Fruit fly (Drosophila melanogaster): ENCODE measurements around the gene Dnali1.

Dnali1 gene

DNA sequence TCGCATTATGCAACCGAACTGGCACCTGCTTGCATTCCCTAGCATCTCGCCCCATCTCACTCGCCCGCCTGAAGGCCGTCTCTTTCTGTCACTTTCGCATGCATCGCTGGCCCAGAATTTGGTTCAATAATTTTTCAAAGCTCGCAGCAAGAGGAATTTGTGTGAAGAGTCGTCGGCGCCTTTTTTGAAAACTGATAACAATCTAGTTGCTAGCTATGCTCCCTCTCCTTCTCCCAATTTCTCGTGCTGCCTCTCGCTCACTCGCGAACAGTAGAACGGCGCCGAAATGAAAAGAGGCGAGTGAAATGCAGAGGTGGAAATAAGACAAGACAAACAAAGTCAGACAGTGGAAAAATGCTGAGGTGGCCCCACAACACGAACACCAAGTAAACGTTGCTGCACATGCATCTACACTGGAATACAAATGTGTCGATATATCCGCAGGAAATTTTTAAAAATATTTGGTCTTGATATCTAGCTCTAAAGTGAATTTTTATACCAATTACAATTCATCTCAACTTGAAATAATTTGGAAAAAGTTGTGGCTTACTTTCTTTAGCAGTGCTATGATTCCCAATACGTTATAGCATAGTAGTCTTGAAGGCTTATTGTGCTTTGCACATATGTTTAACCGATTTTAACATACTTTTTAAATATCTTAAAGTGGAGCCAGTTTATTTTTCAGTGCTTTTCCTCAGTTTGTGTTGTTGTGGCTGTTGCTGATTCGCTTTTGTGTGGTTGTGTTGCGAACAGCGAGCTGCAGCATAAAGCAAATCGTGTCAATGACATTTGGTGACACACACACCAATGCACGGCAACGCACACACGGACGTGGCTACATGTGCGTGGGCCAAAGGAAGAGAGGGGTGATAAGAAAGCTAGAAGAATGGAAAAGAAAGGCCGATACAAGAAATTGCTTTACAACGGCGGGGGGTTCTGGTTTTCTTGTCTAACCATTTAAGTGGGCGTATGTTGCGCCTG, 41.9 kb downstream of the Dnali1 start (continued):
- no peak for TF ChIP-seq CG31224 (GFP tag; IDR thresholded peaks at IDR 0.05)
- TF ChIP-seq CG13296 (GFP tag; optimal IDR thresholded peaks at IDR 0.05): no peak
- TF ChIP-seq CG18764 (GFP tag; optimal IDR thresholded peaks at IDR 0.05): peak; percentile 58
- TF ChIP-seq CG4424 (GFP tag; optimal IDR thresholded peaks at IDR 0.05): peak; percentile 86
- TF ChIP-seq nom (GFP tag; optimal IDR thresholded peaks at IDR 0.05): peak; percentile 44
- TF ChIP-seq CG8388 (GFP tag; optimal IDR thresholded peaks at IDR 0.05): peak; percentile 91
- TF ChIP-seq CG6254 (GFP tag; optimal IDR thresholded peaks at IDR 0.05): peak; percentile 90
- TF ChIP-seq sens (GFP tag): peak; percentile 98
- peak; percentile 47; the same call in 1 of the 2 replicates for TF ChIP-seq CG5953 (GFP tag; IDR thresholded peaks at IDR 0.05)
- TF ChIP-seq CG11560 (tag; IDR thresholded peaks at IDR 0.05): no peak
- TF ChIP-seq hth (optimal IDR thresholded peaks at IDR 0.05): no peak
- peak; percentile 12 for TF ChIP-seq lab (GFP tag; optimal IDR thresholded peaks at IDR 0.05)
- TF ChIP-seq CG16863 (GFP tag; optimal IDR thresholded peaks at IDR 0.05): peak; percentile 80
- TF ChIP-seq CG14667 (GFP tag; IDR thresholded peaks at IDR 0.05): no peak
- peak; percentile 28 for TF ChIP-seq cwo (GFP tag; optimal IDR thresholded peaks at IDR 0.05)
- no peak for TF ChIP-seq Tbp (GFP tag; optimal IDR thresholded peaks at IDR 0.05)
- no peak for TF ChIP-seq CG1832 (GFP tag; optimal IDR thresholded peaks at IDR 0.05)
- peak; percentile 51; the same call in 1 of the 2 replicates for TF ChIP-seq sens-2 (GFP tag; IDR thresholded peaks at IDR 0.05)
- TF ChIP-seq az2 (GFP tag; optimal IDR thresholded peaks at IDR 0.05): peak; percentile 88
- peak in 1 of 2 experiments; percentile 77 for TF ChIP-seq Hr51 (GFP tag; optimal IDR thresholded peaks at IDR 0.05)
- TF ChIP-seq pum (GFP tag; optimal IDR thresholded peaks at IDR 0.05): peak; percentile 82
- TF ChIP-seq sqz (GFP tag; optimal IDR thresholded peaks at IDR 0.05): peak; percentile 78
- TF ChIP-seq CG10654 (GFP tag; optimal IDR thresholded peaks at IDR 0.05): peak; percentile 62
- TF ChIP-seq Lim3 (GFP tag; IDR thresholded peaks at IDR 0.05): no peak
- peak; percentile 30 for TF ChIP-seq CG10274 (GFP tag; optimal IDR thresholded peaks at IDR 0.05)
- no peak for TF ChIP-seq Dbx (GFP tag; IDR thresholded peaks at IDR 0.05)
- TF ChIP-seq gro (GFP tag; optimal IDR thresholded peaks at IDR 0.05): no peak
- peak; percentile 34 for TF ChIP-seq CG12155 (GFP tag; optimal IDR thresholded peaks at IDR 0.05)
- peak; percentile 83 for TF ChIP-seq CG17359 (tag; optimal IDR thresholded peaks at IDR 0.05)
- no peak for TF ChIP-seq CG9932 (GFP tag; IDR thresholded peaks at IDR 0.05)
- TF ChIP-seq CG10959 (GFP tag; IDR thresholded peaks at IDR 0.05): no peak
- no peak for TF ChIP-seq CG42726 (GFP tag; IDR thresholded peaks at IDR 0.05; ENCODE audit: partially characterized antibody)
- no peak for TF ChIP-seq Atf6 (GFP tag; IDR thresholded peaks at IDR 0.05)
- no peak for TF ChIP-seq sna (GFP tag; IDR thresholded peaks at IDR 0.05; ENCODE audit: partially characterized antibody)
- TF ChIP-seq tin (GFP tag; optimal IDR thresholded peaks at IDR 0.05): peak; percentile 67
- peak; percentile 88 for TF ChIP-seq croc (GFP tag; conservative IDR thresholded peaks at IDR 0.05)
- TF ChIP-seq CoRest (tag; optimal IDR thresholded peaks at IDR 0.05): peak; percentile 90
- peak; percentile 76 for TF ChIP-seq salm (tag; optimal IDR thresholded peaks at IDR 0.05)
- TF ChIP-seq CG17328 (GFP tag; IDR thresholded peaks at IDR 0.05): peak; percentile 63
- TF ChIP-seq MBD-R2 (GFP tag; IDR thresholded peaks at IDR 0.05): no peak
- peak; percentile 7 for TF ChIP-seq HmgD (GFP tag; optimal IDR thresholded peaks at IDR 0.05)
- TF ChIP-seq NC2β (GFP tag; optimal IDR thresholded peaks at IDR 0.05): peak; percentile 75
- peak; percentile 79 for TF ChIP-seq bcd (GFP tag; optimal IDR thresholded peaks at IDR 0.05)
- peak; percentile 83 for TF ChIP-seq CG8359 (GFP tag; optimal IDR thresholded peaks at IDR 0.05; ENCODE audit: borderline replicate concordance)
- TF ChIP-seq Stat92E (GFP tag; optimal IDR thresholded peaks at IDR 0.05): peak in 1 of 3 experiments; percentile 90
- TF ChIP-seq Dip2 (GFP tag; IDR thresholded peaks at IDR 0.05): no peak
- peak; percentile 68 for TF ChIP-seq vvl (GFP tag; IDR thresholded peaks at IDR 0.05)
- TF ChIP-seq wek (GFP tag; optimal IDR thresholded peaks at IDR 0.05): peak; percentile 67

Data from whole organism, embryonic.